Worm (Caenorhabditis elegans) whole organism, young adult: Measurements from ENCODE around the gene F57C12.6.

Experiments
- ama-1 ChIP-seq, 3 experiments: fragments of 150-350 bp in 1 of 3; sonication (generic microtip) in 2 of 3; optimal IDR thresholded peaks; 2 replicates each; lab custom pipeline; 2014 to 2018; ENCODE audit warnings: missing biosample characterization in 2 of 3, missing genetic modification characterization in 2 of 3, missing genetic modification reagents in 2 of 3
- atf-7 ChIP-seq: sonication (generic microtip); optimal IDR thresholded peaks from 2 replicates; lab custom pipeline; 2017; ENCODE audit warnings: mild to moderate bottlenecking, missing genetic modification characterization, missing compliant biosample characterization
- attf-5 ChIP-seq: fragments of 200-800 bp; sonication (Bioruptor generic); optimal IDR thresholded peaks from 2 replicates; lab custom pipeline; 2018; ENCODE audit warnings: mild to moderate bottlenecking, missing genetic modification characterization, missing compliant biosample characterization
- chd-7 ChIP-seq: sonication (generic microtip); optimal IDR thresholded peaks from 2 replicates; lab custom pipeline; 2016; ENCODE audit warnings: mild to moderate bottlenecking, missing genetic modification characterization, moderate library complexity, missing compliant biosample characterization
- dox-1 ChIP-seq: fragments of 200-800 bp; sonication (Bioruptor generic); IDR thresholded peaks from 2 replicates; pipeline ENCODE4 v1.3.6; 2022; ENCODE audit warnings: missing genetic modification reagents, missing genetic modification characterization, missing compliant biosample characterization
- egrh-3 ChIP-seq: fragments of 200-800 bp; sonication (Bioruptor generic); IDR thresholded peaks from 2 replicates; pipeline ENCODE4 v1.3.6; 2022; ENCODE audit warnings: missing genetic modification reagents, missing genetic modification characterization, missing compliant biosample characterization
- mxl-1 ChIP-seq: sonication (generic microtip); optimal IDR thresholded peaks from 2 replicates; lab custom pipeline; 2016; ENCODE audit warnings: missing genetic modification characterization, missing compliant biosample characterization
- nhr-120 ChIP-seq: fragments of 200-800 bp; sonication (Bioruptor generic); IDR thresholded peaks from 2 replicates; pipeline ENCODE4 v1.3.6; 2022; ENCODE audit warnings: missing genetic modification characterization, missing compliant biosample characterization
- pha-4 ChIP-seq: fragments of 150-350 bp; sonication (generic microtip); optimal IDR thresholded peaks from 2 replicates; lab custom pipeline; 2014; ENCODE audit warnings: missing biosample characterization, missing genetic modification reagents, missing genetic modification characterization
- snpc-4 ChIP-seq, 5 experiments: fragments of 150-350 bp in 1 of 5; sonication (generic microtip) in 4 of 5; optimal IDR thresholded peaks; 2 replicates each; lab custom pipeline; 2014 to 2018; ENCODE audit warnings: missing genetic modification characterization in 5 of 5, missing biosample characterization in 3 of 5, antibody characterized with exemption in 2 of 5, mild to moderate bottlenecking in 2 of 5, missing compliant biosample characterization in 2 of 5, missing genotype in 2 of 5, moderate library complexity in 2 of 5, missing genetic modification reagents in 1 of 5
- ztf-3 ChIP-seq: fragments of 200-800 bp; sonication (Bioruptor generic); optimal IDR thresholded peaks from 2 replicates; lab custom pipeline; 2018; ENCODE audit warnings: mild to moderate bottlenecking, missing genetic modification characterization, missing compliant biosample characterization

DNA sequence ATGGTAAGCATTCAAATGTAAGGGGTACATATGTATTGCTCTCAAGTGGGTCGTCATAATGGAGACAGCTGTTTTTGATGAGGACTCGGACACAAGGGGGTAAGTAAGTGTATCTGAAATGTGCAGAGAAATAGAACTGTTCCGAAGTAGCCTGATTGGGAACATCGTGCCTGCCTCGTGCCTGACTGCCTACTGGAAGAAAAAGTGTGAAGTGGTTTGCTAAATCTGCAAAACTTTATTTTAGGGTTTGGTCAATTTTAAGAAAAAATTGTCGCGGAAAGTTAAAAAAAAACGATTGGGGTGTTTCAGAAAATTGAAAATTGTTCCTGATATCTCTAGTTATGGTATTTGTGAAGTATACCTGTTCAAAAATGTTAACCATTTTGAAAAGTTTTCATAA lies 3.4 kb upstream of the F57C12.6 start, which contains the start of gene hlh-19:
- TF ChIP-seq egrh-3 (GFP tag; lab: Robert Waterston, UW) (no peak), mxl-1 (tag; lab: Kevin White, UChicago) (no peak), attf-5 (GFP tag; lab: Kevin White, UChicago) (no peak), nhr-120 (GFP tag; lab: Robert Waterston, UW) (no peak), dox-1 (GFP tag; lab: Robert Waterston, UW) (no peak), snpc-4 (GFP tag; optimal IDR thresholded peaks at IDR 0.05; lab: Kevin White, UChicago) (no peak), snpc-4 (tag; optimal IDR thresholded peaks at IDR 0.05; lab: Kevin White, UChicago) (no peak), ztf-3 (GFP tag; lab: Kevin White, UChicago) (no peak), pha-4 (tag; lab: Kevin White, UChicago) (no peak), atf-7 (no peak), ama-1 (optimal IDR thresholded peaks at IDR 0.05; lab: Kevin White, UChicago) (no peak), ama-1 (GFP tag; optimal IDR thresholded peaks at IDR 0.05; lab: Kevin White, UChicago) (no peak), chd-7 (tag; lab: Kevin White, UChicago) (no peak)
